Worm (Caenorhabditis elegans) whole organism, young adult: ENCODE results near the gene rps-1.
"Not testable (repeated sequence)": the region's sequence is repeated elsewhere in the genome, so short reads cannot be mapped to it uniquely, and the experiment has no call there.

Experiments used
- F22D6.2 ChIP-seq: sonication (generic microtip); optimal IDR thresholded peaks from 2 replicates; lab custom pipeline; 2016; ENCODE audit warnings: mild to moderate bottlenecking, missing genetic modification characterization, missing compliant biosample characterization
- ceh-79 ChIP-seq: sonication (generic microtip); optimal IDR thresholded peaks from 2 replicates; lab custom pipeline; 2017; ENCODE audit warnings: mild to moderate bottlenecking, missing genetic modification characterization, missing compliant biosample characterization
- unc-62 ChIP-seq: fragments of 150-350 bp; optimal IDR thresholded peaks from 2 replicates; lab custom pipeline; 2014; ENCODE audit warnings: missing biosample characterization, missing genetic modification reagents, missing genetic modification characterization

ce11 chrIII:4484373-4484772 lies 8.7 kb downstream of the rps-1 start:
- not testable (repeated sequence) for TF ChIP-seq ceh-79 (tag; lab: Kevin White, UChicago); unc-62 (GFP tag; lab: Kevin White, UChicago); F22D6.2
